Worm (Caenorhabditis elegans) whole organism, mixed stage, embryonic: Measurements from ENCODE around the gene BE0003N10.1.

ENCODE experiments used
- bed-3 ChIP-seq: fragments of 200-800 bp; sonication (Bioruptor generic); optimal IDR thresholded peaks from 3 replicates; lab custom pipeline; 2018; ENCODE audit warnings: mild to moderate bottlenecking, missing genetic modification characterization, moderate library complexity, missing compliant biosample characterization
- blmp-1 ChIP-seq: fragments of 150-350 bp; optimal IDR thresholded peaks from 2 replicates; lab custom pipeline; 2014; ENCODE audit warnings: missing biosample characterization, missing genetic modification characterization
- ceh-39 ChIP-seq: fragments of 150-350 bp; optimal IDR thresholded peaks from 2 replicates; lab custom pipeline; 2014; ENCODE audit warnings: missing biosample characterization, missing genetic modification characterization
- ces-1 ChIP-seq: fragments of 150-350 bp; optimal IDR thresholded peaks from 2 replicates; lab custom pipeline; 2014; ENCODE audit warnings: missing biosample characterization, missing genetic modification reagents, missing genetic modification characterization
- cnd-1 ChIP-seq: fragments of 200-800 bp; sonication (Bioruptor generic); optimal IDR thresholded peaks from 2 replicates; lab custom pipeline; 2018; ENCODE audit warnings: mild to moderate bottlenecking, missing genetic modification characterization, missing compliant biosample characterization
- drap-1 ChIP-seq: fragments of 200-800 bp; sonication (Bioruptor generic); optimal IDR thresholded peaks from 3 replicates; lab custom pipeline; 2018; ENCODE audit warnings: mild to moderate bottlenecking, missing genetic modification characterization, missing compliant biosample characterization
- lin-13 ChIP-seq: fragments of 150-350 bp; optimal IDR thresholded peaks from 2 replicates; lab custom pipeline; 2014; ENCODE audit warnings: missing biosample characterization, missing genetic modification characterization
- lsy-2 ChIP-seq: fragments of 150-350 bp; optimal IDR thresholded peaks from 2 replicates; lab custom pipeline; 2014; ENCODE audit warnings: missing biosample characterization, missing genetic modification characterization
- mab-5 ChIP-seq: fragments of 150-350 bp; optimal IDR thresholded peaks from 2 replicates; lab custom pipeline; 2014; ENCODE audit warnings: missing biosample characterization, missing genetic modification characterization
- mls-2 ChIP-seq: sonication (generic microtip); optimal IDR thresholded peaks from 2 replicates; lab custom pipeline; 2016; ENCODE audit warnings: mild to moderate bottlenecking, missing genetic modification characterization, moderate library complexity, missing compliant biosample characterization
- nhr-76 ChIP-seq: sonication (generic microtip); optimal IDR thresholded peaks from 2 replicates; lab custom pipeline; 2017; ENCODE audit warnings: missing biosample characterization, missing genetic modification characterization
- pha-4 ChIP-seq: fragments of 150-350 bp; optimal IDR thresholded peaks from 2 replicates; lab custom pipeline; 2018; ENCODE audit warnings: missing biosample characterization, missing genetic modification reagents, missing genetic modification characterization
- unc-39 ChIP-seq: fragments of 150-350 bp; optimal IDR thresholded peaks from 2 replicates; lab custom pipeline; 2014; ENCODE audit warnings: missing biosample characterization, missing genetic modification characterization

DNA sequence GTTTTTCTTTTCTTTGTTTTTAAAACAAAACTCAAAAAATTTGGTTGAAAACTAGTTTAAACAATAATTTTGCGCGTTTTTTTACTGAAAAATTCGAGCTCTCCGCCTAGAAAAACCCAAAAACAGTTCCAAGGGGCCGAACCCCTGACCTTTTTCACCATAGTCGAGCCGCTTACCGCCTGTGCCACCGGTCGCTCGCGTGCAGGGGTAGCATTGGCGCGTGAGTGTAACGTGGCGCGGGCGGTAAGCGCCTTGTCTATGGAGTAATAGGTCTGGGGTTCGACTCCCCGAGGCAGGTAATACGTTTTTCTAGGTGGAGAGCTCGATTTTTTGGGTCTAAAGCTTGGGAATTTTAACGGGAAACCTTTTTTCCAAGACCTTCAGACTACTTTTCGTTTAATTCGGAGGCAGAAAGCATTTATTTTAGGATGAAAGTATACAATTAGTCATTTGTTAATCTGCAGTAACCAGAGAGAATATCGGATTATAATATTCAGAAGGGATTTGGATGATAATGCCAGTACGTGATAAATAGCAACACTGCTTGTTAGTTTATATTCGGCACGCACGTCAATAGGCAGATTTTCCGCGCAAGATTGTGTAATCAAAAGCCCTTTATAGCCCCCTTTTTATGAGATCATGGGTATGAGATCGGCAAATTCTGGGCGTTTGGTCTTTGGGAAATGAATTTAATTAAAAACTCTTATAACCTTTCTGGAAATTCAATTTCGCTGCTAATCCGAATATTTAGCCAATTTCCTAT, 30.0 kb upstream of the BE0003N10.1 start:
- no peak for TF ChIP-seq pha-4
- TF ChIP-seq lin-13 (tag; lab: Kevin White, UChicago): no peak
- TF ChIP-seq mls-2 (tag; lab: Kevin White, UChicago): no peak
- TF ChIP-seq unc-39: no peak
- no peak for TF ChIP-seq nhr-76 (tag; lab: Kevin White, UChicago)
- TF ChIP-seq blmp-1 (tag; lab: Kevin White, UChicago): no peak
- no peak for TF ChIP-seq lsy-2 (tag; lab: Kevin White, UChicago)
- no peak for TF ChIP-seq ceh-39
- no peak for TF ChIP-seq mab-5
- TF ChIP-seq drap-1 (GFP tag; lab: Kevin White, UChicago): no peak
- TF ChIP-seq ces-1 (GFP tag; lab: Kevin White, UChicago): no peak
- no peak for TF ChIP-seq cnd-1 (tag; lab: Kevin White, UChicago)
- TF ChIP-seq bed-3 (GFP tag; lab: Kevin White, UChicago): no peak
